Worm (Caenorhabditis elegans) whole organism, young adult: ENCODE results near the gene nuaf-1.

Experiments
- B0261.1 ChIP-seq: sonication (generic microtip); optimal IDR thresholded peaks from 2 replicates; lab custom pipeline; 2016; ENCODE audit warnings: mild to moderate bottlenecking, missing genetic modification characterization, moderate library complexity, missing compliant biosample characterization
- C06A6.2 ChIP-seq: fragments of 200-800 bp; sonication (Bioruptor generic); conservative IDR thresholded peaks from 2 replicates; pipeline ENCODE4 v1.3.6; 2022; ENCODE audit warnings: missing genetic modification characterization, missing compliant biosample characterization
- F37B4.10 ChIP-seq: fragments of 200-800 bp; sonication (Bioruptor generic); IDR thresholded peaks from 2 replicates; pipeline ENCODE4 v1.3.6; 2022; ENCODE audit warnings: missing genetic modification characterization, missing compliant biosample characterization
- F39B2.1 ChIP-seq: fragments of 200-800 bp; sonication (Bioruptor generic); IDR thresholded peaks from 2 replicates; pipeline ENCODE4 v1.3.6; 2022; ENCODE audit warnings: missing genetic modification reagents, missing genetic modification characterization, missing compliant biosample characterization
- F52B5.7 ChIP-seq: sonication (generic microtip); optimal IDR thresholded peaks from 2 replicates; lab custom pipeline; 2016; ENCODE audit warnings: mild to moderate bottlenecking, missing genetic modification characterization, missing compliant biosample characterization
- F55B11.4 ChIP-seq: sonication (generic microtip); optimal IDR thresholded peaks from 2 replicates; lab custom pipeline; 2016; ENCODE audit warnings: missing compliant biosample characterization, missing genetic modification characterization, borderline replicate concordance; ENCODE audit not compliant: insufficient read depth
- K11D2.4 ChIP-seq: fragments of 200-800 bp; sonication (Bioruptor generic); IDR thresholded peaks from 2 replicates; pipeline ENCODE4 v1.3.6; 2022; ENCODE audit warnings: missing genetic modification reagents, missing genetic modification characterization, missing compliant biosample characterization
- ZK185.1 ChIP-seq: sonication (generic microtip); optimal IDR thresholded peaks from 2 replicates; lab custom pipeline; 2016; ENCODE audit warnings: mild to moderate bottlenecking, missing genetic modification characterization, missing compliant biosample characterization; ENCODE audit not compliant: poor library complexity, severe bottlenecking
- atf-7 ChIP-seq: sonication (generic microtip); optimal IDR thresholded peaks from 2 replicates; lab custom pipeline; 2017; ENCODE audit warnings: mild to moderate bottlenecking, missing genetic modification characterization, missing compliant biosample characterization
- athp-1 ChIP-seq: sonication (generic microtip); optimal IDR thresholded peaks from 2 replicates; lab custom pipeline; 2017; ENCODE audit warnings: mild to moderate bottlenecking, missing genetic modification characterization, missing compliant biosample characterization
- cebp-2 ChIP-seq: fragments of 200-800 bp; sonication (Bioruptor generic); IDR thresholded peaks from 2 replicates; pipeline ENCODE4 v1.3.6; 2022; ENCODE audit warnings: missing genetic modification characterization, missing compliant biosample characterization
- ceh-91 ChIP-seq: fragments of 200-800 bp; sonication (Bioruptor generic); IDR thresholded peaks from 2 replicates; pipeline ENCODE4 v1.3.6; 2022; ENCODE audit warnings: missing genetic modification reagents, missing genetic modification characterization, missing compliant biosample characterization
- die-1 ChIP-seq: sonication (generic microtip); optimal IDR thresholded peaks from 2 replicates; lab custom pipeline; 2016; ENCODE audit warnings: missing genotype, mild to moderate bottlenecking, missing genetic modification characterization, missing compliant biosample characterization
- ekl-4 ChIP-seq: fragments of 200-800 bp; sonication (Bioruptor generic); IDR thresholded peaks from 2 replicates; pipeline ENCODE4 v1.3.6; 2022; ENCODE audit warnings: missing genetic modification reagents, missing genetic modification characterization, missing compliant biosample characterization
- hmg-1.2 ChIP-seq: fragments of 200-800 bp; sonication (Bioruptor generic); IDR thresholded peaks from 2 replicates; pipeline ENCODE4 v1.3.6; 2022; ENCODE audit warnings: missing genetic modification reagents, missing genetic modification characterization, missing compliant biosample characterization
- let-607 ChIP-seq, 2 experiments: fragments of 200-800 bp in 1 of 2; sonication (Bioruptor generic) in 1 of 2; sonication (generic microtip) in 1 of 2; optimal IDR thresholded peaks; 2 replicates each; lab custom pipeline; 2016 to 2018; ENCODE audit warnings: mild to moderate bottlenecking in 2 of 2, missing compliant biosample characterization in 2 of 2, missing genetic modification characterization in 2 of 2, moderate library complexity in 2 of 2, missing genotype in 1 of 2
- lin-40 ChIP-seq: sonication (generic microtip); optimal IDR thresholded peaks from 2 replicates; lab custom pipeline; 2016; ENCODE audit warnings: missing genetic modification characterization, mild to moderate bottlenecking, missing compliant biosample characterization, missing genotype, missing genetic modification reagents
- lir-1 ChIP-seq: fragments of 200-800 bp; sonication (Bioruptor generic); conservative IDR thresholded peaks from 2 replicates; pipeline ENCODE4 v1.3.6; 2022; ENCODE audit warnings: missing genetic modification reagents, missing genetic modification characterization, missing compliant biosample characterization
- lsl-1 ChIP-seq: fragments of 200-800 bp; sonication (Bioruptor generic); optimal IDR thresholded peaks from 2 replicates; lab custom pipeline; 2018; ENCODE audit warnings: mild to moderate bottlenecking, missing genetic modification characterization, moderate library complexity, missing compliant biosample characterization
- madf-10 ChIP-seq: sonication (generic microtip); optimal IDR thresholded peaks from 2 replicates; lab custom pipeline; 2016; ENCODE audit warnings: mild to moderate bottlenecking, missing genetic modification characterization, missing compliant biosample characterization
- nfya-2 ChIP-seq: fragments of 200-800 bp; sonication (Bioruptor generic); IDR thresholded peaks from 2 replicates; pipeline ENCODE4 v1.3.6; 2022; ENCODE audit warnings: missing genetic modification reagents, missing genetic modification characterization, missing compliant biosample characterization
- nhr-80 ChIP-seq: sonication (generic microtip); optimal IDR thresholded peaks from 2 replicates; lab custom pipeline; 2016; ENCODE audit warnings: missing genetic modification characterization, missing compliant biosample characterization
- pha-4 ChIP-seq: fragments of 150-350 bp; sonication (generic microtip); optimal IDR thresholded peaks from 2 replicates; lab custom pipeline; 2014; ENCODE audit warnings: missing biosample characterization, missing genetic modification reagents, missing genetic modification characterization
- rcor-1 ChIP-seq: fragments of 200-800 bp; sonication (Bioruptor generic); IDR thresholded peaks from 2 replicates; pipeline ENCODE4 v1.3.6; 2022; ENCODE audit warnings: missing genetic modification reagents, missing genetic modification characterization, missing compliant biosample characterization
- repo-1 ChIP-seq: sonication (generic microtip); optimal IDR thresholded peaks from 2 replicates; lab custom pipeline; 2017; ENCODE audit warnings: mild to moderate bottlenecking, missing genetic modification characterization, missing compliant biosample characterization
- rpc-1 ChIP-seq, 2 experiments: fragments of 150-350 bp in 1 of 2; sonication (generic microtip) in 1 of 2; optimal IDR thresholded peaks; 2 replicates each; lab custom pipeline; 2014 to 2018; ENCODE audit warnings: missing biosample characterization in 1 of 2, missing genetic modification characterization in 1 of 2, missing genetic modification reagents in 1 of 2, missing genotype in 1 of 2
- snpc-4 ChIP-seq, 5 experiments: fragments of 150-350 bp in 1 of 5; sonication (generic microtip) in 4 of 5; optimal IDR thresholded peaks; 2 replicates each; lab custom pipeline; 2014 to 2018; ENCODE audit warnings: missing genetic modification characterization in 5 of 5, missing biosample characterization in 3 of 5, antibody characterized with exemption in 2 of 5, mild to moderate bottlenecking in 2 of 5, missing compliant biosample characterization in 2 of 5, missing genotype in 2 of 5, moderate library complexity in 2 of 5, missing genetic modification reagents in 1 of 5
- somi-1 ChIP-seq: fragments of 200-800 bp; sonication (Bioruptor generic); optimal IDR thresholded peaks from 2 replicates; lab custom pipeline; 2018; ENCODE audit warnings: mild to moderate bottlenecking, missing genetic modification characterization, missing compliant biosample characterization
- unc-130 ChIP-seq: sonication (generic microtip); optimal IDR thresholded peaks from 2 replicates; lab custom pipeline; 2016; ENCODE audit warnings: missing genetic modification reagents, missing genetic modification characterization, missing compliant biosample characterization
- unc-62 ChIP-seq: fragments of 150-350 bp; optimal IDR thresholded peaks from 2 replicates; lab custom pipeline; 2014; ENCODE audit warnings: missing biosample characterization, missing genetic modification reagents, missing genetic modification characterization
- ztf-26 ChIP-seq: sonication (generic microtip); optimal IDR thresholded peaks from 2 replicates; lab custom pipeline; 2017; ENCODE audit warnings: missing genetic modification characterization, missing compliant biosample characterization

The nuaf-1 gene

DNA sequence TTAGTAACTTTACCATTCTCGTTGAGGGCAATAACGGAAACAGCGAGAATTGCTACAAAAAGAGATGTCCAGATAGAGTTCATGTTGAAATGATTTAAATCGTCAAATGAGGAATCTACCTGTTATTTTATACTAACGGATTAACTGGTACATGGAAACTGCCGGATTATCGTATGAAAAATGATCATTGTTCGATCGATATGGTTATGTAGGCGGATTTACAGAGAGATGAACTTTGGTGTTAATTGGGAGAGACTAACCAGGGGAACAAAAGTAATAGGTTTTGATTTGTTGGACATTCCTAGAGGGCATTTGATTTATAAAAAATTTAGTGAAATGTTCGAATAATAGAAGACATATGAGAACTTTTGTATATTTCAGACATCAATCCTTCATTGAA lies 43.4 kb upstream of the nuaf-1 start, which contains the start of gene spig-9:
Gene spig-9 (minus strand): TSS at position 101 of the 400 bp plus-strand sequence.
- TF ChIP-seq atf-7: no peak
- no peak for TF ChIP-seq F37B4.10 (GFP tag; lab: Robert Waterston, UW)

ce11 chrV:13609806-13610205 lies 41.4 kb upstream of the nuaf-1 start:
- TF ChIP-seq hmg-1.2 (GFP tag; lab: Robert Waterston, UW) (peak; percentile 63), B0261.1 (tag; lab: Kevin White, UChicago) (no peak), ztf-26 (no peak), ekl-4 (GFP tag; lab: Robert Waterston, UW) (no peak)

- TF ChIP-seq somi-1 (GFP tag; lab: Kevin White, UChicago): peak; percentile 30
- no peak for TF ChIP-seq ceh-91 (GFP tag; lab: Robert Waterston, UW)
Measured at ce11 chrV:13608486-13608885, 40.1 kb upstream of the nuaf-1 start.

ce11 chrV:13606651-13607242 lies 38.3 kb upstream of the nuaf-1 start, which contains the start of gene fmo-4:
fmo-4 (minus strand) TSS chrV:13606701.
- TF ChIP-seq F55B11.4 (tag; lab: Kevin White, UChicago) (no peak), unc-130 (no peak), snpc-4 (GFP tag; optimal IDR thresholded peaks at IDR 0.05; lab: Kevin White, UChicago) (no peak), snpc-4 (tag; optimal IDR thresholded peaks at IDR 0.05; lab: Kevin White, UChicago) (no peak), lin-40 (tag; lab: Kevin White, UChicago) (no peak), madf-10 (no peak), F39B2.1 (GFP tag; lab: Robert Waterston, UW) (no peak), cebp-2 (GFP tag; lab: Robert Waterston, UW) (no peak), athp-1 (tag; lab: Kevin White, UChicago) (no peak), ZK185.1 (tag; lab: Kevin White, UChicago) (no peak), pha-4 (tag; lab: Kevin White, UChicago) (no peak), rcor-1 (GFP tag; lab: Robert Waterston, UW) (no peak), nhr-80 (no peak), repo-1 (tag; lab: Kevin White, UChicago) (no peak), die-1 (tag; lab: Kevin White, UChicago) (no peak)

- TF ChIP-seq unc-62 (GFP tag; lab: Kevin White, UChicago) (no peak), lsl-1 (GFP tag; lab: Kevin White, UChicago) (no peak)
- TF ChIP-seq, all 124 proteins: peak for 0
Measured at ce11 chrV:13600882-13601281, 32.5 kb upstream of the nuaf-1 start, which contains the start of gene rdy-2. rdy-2 (minus strand) TSS chrV:13600982.

ce11 chrV:13598370-13598769 lies 29.9 kb upstream of the nuaf-1 start:
- TF ChIP-seq let-607 (tag; optimal IDR thresholded peaks at IDR 0.05; lab: Kevin White, UChicago) (no peak), C06A6.2 (GFP tag; lab: Robert Waterston, UW) (no peak), rpc-1 (optimal IDR thresholded peaks at IDR 0.05; lab: Kevin White, UChicago) (no peak), rpc-1 (tag; optimal IDR thresholded peaks at IDR 0.05; lab: Kevin White, UChicago) (no peak), lir-1 (GFP tag; lab: Robert Waterston, UW) (no peak), F52B5.7 (tag; lab: Kevin White, UChicago) (no peak), K11D2.4 (no peak), nfya-2 (GFP tag; lab: Robert Waterston, UW) (no peak), F39B2.1 (GFP tag; lab: Robert Waterston, UW) (no peak)
